Worm (Caenorhabditis elegans) whole organism, late embryonic: ENCODE measurements around the gene lpd-7.

Source experiments
- ama-1 ChIP-seq: fragments of 150-350 bp; optimal IDR thresholded peaks from 2 replicates; lab custom pipeline; 2014
- dve-1 ChIP-seq: sonication (generic microtip); optimal IDR thresholded peaks from 2 replicates; lab custom pipeline; 2017; ENCODE audit warnings: antibody characterized with exemption, mild to moderate bottlenecking, missing genetic modification characterization, missing compliant biosample characterization
- lin-11 ChIP-seq: fragments of 200-800 bp; sonication (Bioruptor generic); optimal IDR thresholded peaks from 2 replicates; lab custom pipeline; 2018; ENCODE audit warnings: mild to moderate bottlenecking, missing genetic modification characterization, missing compliant biosample characterization
- pha-2 ChIP-seq: sonication (generic microtip); optimal IDR thresholded peaks from 2 replicates; lab custom pipeline; 2017; ENCODE audit warnings: mild to moderate bottlenecking, missing genetic modification characterization, missing compliant biosample characterization

ce11 chrIII:7553693-7554226, 19.4 kb upstream of the lpd-7 start:
- TF ChIP-seq pha-2 (tag; lab: Kevin White, UChicago) = no peak
- TF ChIP-seq dve-1 = no peak
- no peak for TF ChIP-seq lin-11
- no peak for TF ChIP-seq ama-1 (lab: Kevin White, UChicago)
